Worm (Caenorhabditis elegans): ENCODE data around the gene K10H10.12.

- no peak for TF ChIP-seq R02D3.7 (tag; optimal IDR thresholded peaks at IDR 0.05)
- TF ChIP-seq nhr-6 (tag; optimal IDR thresholded peaks at IDR 0.05) = no peak
- no peak for TF ChIP-seq fos-1 (tag; optimal IDR thresholded peaks at IDR 0.05)
- no peak for TF ChIP-seq nhr-21 (tag; optimal IDR thresholded peaks at IDR 0.05)
- no peak for TF ChIP-seq F13H6.1 (tag; optimal IDR thresholded peaks at IDR 0.05)
- TF ChIP-seq elt-3 (tag; optimal IDR thresholded peaks at IDR 0.05) = no peak
- no peak for TF ChIP-seq nhr-11 (tag; optimal IDR thresholded peaks at IDR 0.05)
- no peak for TF ChIP-seq snpc-4 (tag; optimal IDR thresholded peaks at IDR 0.05)
Measured at ce11 chrII:14500122-14500521, 6.0 kb downstream of the K10H10.12 start, which contains the start of gene K10H10.4.

Measured in whole organism, L2 larva.